Worm (Caenorhabditis elegans) whole organism, midembryonic: ENCODE results near the gene prp-40.

Experiments used
- T22C8.4 ChIP-seq: fragments of 200-800 bp; sonication (Bioruptor generic); IDR thresholded peaks from 2 replicates; pipeline ENCODE4 v1.3.6; 2022; ENCODE audit warnings: missing genetic modification characterization, missing compliant biosample characterization
- cog-1 ChIP-seq: sonication (generic microtip); optimal IDR thresholded peaks from 2 replicates; lab custom pipeline; 2016; ENCODE audit warnings: missing genetic modification characterization, missing compliant biosample characterization
- flt-1 ChIP-seq: fragments of 200-800 bp; sonication (Bioruptor generic); IDR thresholded peaks from 2 replicates; pipeline ENCODE4 v1.3.6; 2022; ENCODE audit warnings: missing genetic modification characterization, missing compliant biosample characterization
- klf-2 ChIP-seq: fragments of 200-800 bp; sonication (Bioruptor generic); conservative IDR thresholded peaks from 2 replicates; pipeline ENCODE4 v1.3.6; 2022; ENCODE audit warnings: missing genetic modification reagents, missing genetic modification characterization, missing compliant biosample characterization
- med-1 ChIP-seq: sonication (generic microtip); optimal IDR thresholded peaks from 2 replicates; lab custom pipeline; 2017; ENCODE audit warnings: missing genetic modification characterization, mild to moderate bottlenecking, missing compliant biosample characterization, antibody characterized with exemption, missing genetic modification reagents; ENCODE audit not compliant: insufficient read depth
- ref-1 ChIP-seq: fragments of 200-800 bp; sonication (Bioruptor generic); conservative IDR thresholded peaks from 2 replicates; pipeline ENCODE4 v1.3.6; 2022; ENCODE audit warnings: missing genetic modification reagents, missing genetic modification characterization, missing compliant biosample characterization
- tab-1 ChIP-seq: fragments of 200-800 bp; sonication (Bioruptor generic); IDR thresholded peaks from 2 replicates; pipeline ENCODE4 v1.3.6; 2022; ENCODE audit warnings: missing genetic modification characterization, missing compliant biosample characterization
- ztf-23 ChIP-seq: fragments of 200-800 bp; sonication (Bioruptor generic); IDR thresholded peaks from 2 replicates; pipeline ENCODE4 v1.3.6; 2022; ENCODE audit warnings: missing genetic modification reagents, missing genetic modification characterization, missing compliant biosample characterization

DNA sequence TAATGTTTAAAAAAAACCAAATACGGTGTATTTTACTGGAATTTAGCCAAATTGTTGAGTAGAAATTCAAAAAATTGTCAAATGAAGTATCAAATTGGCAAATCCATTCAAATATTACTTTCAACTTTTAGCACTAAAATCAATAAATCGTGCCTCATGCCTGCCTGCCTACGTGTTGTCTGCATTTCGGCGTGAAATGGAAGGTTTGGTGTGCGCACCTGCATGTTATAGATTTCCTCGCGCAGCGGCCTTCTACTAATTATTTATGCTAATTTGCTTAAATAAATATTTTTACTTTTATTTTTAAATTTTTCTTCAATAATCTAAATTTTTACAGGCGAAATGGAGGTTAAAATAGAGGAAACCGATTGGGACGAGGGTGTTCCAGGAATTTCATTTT is 6.9 kb downstream of the prp-40 start, which contains the start of gene ZK1098.2:
- TF ChIP-seq tab-1 (GFP tag; lab: Robert Waterston, UW) (no peak), klf-2 (GFP tag; lab: Robert Waterston, UW) (no peak), med-1 (GFP tag; lab: Kevin White, UChicago) (no peak), T22C8.4 (GFP tag; lab: Robert Waterston, UW) (peak; percentile 38; the same call in 1 of the 2 replicates), cog-1 (no peak), flt-1 (no peak), ref-1 (GFP tag; lab: Robert Waterston, UW) (no peak), ztf-23 (no peak)
